Worm (Caenorhabditis elegans): Measurements from ENCODE around the gene str-16.

DNA sequence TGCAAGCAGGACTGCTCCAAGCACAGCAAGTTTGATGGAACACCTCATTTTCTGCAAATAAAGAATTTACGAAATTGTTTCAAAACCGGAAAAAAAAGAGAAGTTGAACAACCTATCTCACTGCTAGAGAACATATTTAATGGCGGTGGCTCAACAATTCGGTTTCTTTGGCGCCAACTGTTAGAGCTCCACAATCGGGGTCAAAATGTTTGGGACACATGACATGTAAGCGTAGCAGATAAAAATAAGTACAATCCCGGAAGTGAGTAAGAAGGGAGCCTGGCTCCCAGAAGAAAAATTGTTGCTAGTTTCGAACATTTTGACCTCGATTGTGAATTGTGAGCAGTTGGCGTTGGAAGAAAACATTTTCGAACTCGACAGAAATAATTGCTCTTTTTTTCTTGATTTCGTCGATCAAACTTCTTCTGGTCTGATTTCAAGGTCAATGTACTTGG lies 22.5 kb downstream of the str-16 start, which contains the start of gene T28A11.16:
- TF ChIP-seq zag-1 (tag; optimal IDR thresholded peaks at IDR 0.05) (no peak), ceh-63 (GFP tag; optimal IDR thresholded peaks at IDR 0.05) (no peak), fkh-10 (GFP tag; optimal IDR thresholded peaks at IDR 0.05) (no peak), pqm-1 (tag; optimal IDR thresholded peaks at IDR 0.05) (no peak), egl-27 (tag; optimal IDR thresholded peaks at IDR 0.05) (no peak), nhr-12 (tag; optimal IDR thresholded peaks at IDR 0.05) (no peak), nhr-28 (tag; optimal IDR thresholded peaks at IDR 0.05) (no peak), ama-1 (optimal IDR thresholded peaks at IDR 0.05) (no peak), nhr-11 (tag; optimal IDR thresholded peaks at IDR 0.05) (no peak), skn-1 (tag; optimal IDR thresholded peaks at IDR 0.05) (no peak)
